Fruit fly (Drosophila melanogaster) whole organism, embryonic: ENCODE measurements around the gene CG11842.

Source experiments
- Atf3 ChIP-seq: fragments of 200-800 bp; sonication (Bioruptor generic); optimal IDR thresholded peaks from 3 replicates; lab custom pipeline; 2016; ENCODE audit warnings: missing biosample characterization, missing genetic modification characterization
- B-H1 ChIP-seq: fragments of 200-800 bp; sonication (Bioruptor generic); IDR thresholded peaks from 3 replicates; pipeline ENCODE4 v1.3.6; 2022; ENCODE audit warnings: missing biosample characterization, missing genetic modification characterization
- BtbVII ChIP-seq: fragments of 200-800 bp; sonication (Bioruptor generic); optimal IDR thresholded peaks from 3 replicates; lab custom pipeline; 2017; ENCODE audit warnings: missing biosample characterization, mild to moderate bottlenecking, missing genetic modification characterization
- CG10979 ChIP-seq: fragments of 200-800 bp; sonication (Bioruptor generic); optimal IDR thresholded peaks from 2 replicates; lab custom pipeline; 2018; ENCODE audit warnings: missing biosample characterization, mild to moderate bottlenecking, missing genetic modification characterization, moderate library complexity
- CG11085 ChIP-seq: fragments of 200-800 bp; sonication (Bioruptor generic); IDR thresholded peaks from 2 replicates; pipeline ENCODE4 v1.3.6; 2022; ENCODE audit warnings: missing biosample characterization, missing genetic modification characterization
- CG12659 ChIP-seq: fragments of 200-800 bp; sonication (Bioruptor generic); optimal IDR thresholded peaks from 3 replicates; lab custom pipeline; 2017; ENCODE audit warnings: mild to moderate bottlenecking, missing biosample characterization, missing genetic modification reagents, missing genetic modification characterization
- CG14050 ChIP-seq: fragments of 200-800 bp; sonication (Bioruptor generic); IDR thresholded peaks from 3 replicates; pipeline ENCODE4 v1.3.6; 2022; ENCODE audit warnings: missing biosample characterization, missing genetic modification characterization
- CG14710 ChIP-seq: fragments of 200-800 bp; sonication (Bioruptor generic); optimal IDR thresholded peaks from 3 replicates; lab custom pipeline; 2019; ENCODE audit warnings: missing biosample characterization, mild to moderate bottlenecking, missing genetic modification characterization, moderate library complexity
- CG1647 ChIP-seq: fragments of 200-800 bp; sonication (Bioruptor generic); optimal IDR thresholded peaks from 3 replicates; lab custom pipeline; 2016; ENCODE audit warnings: missing biosample characterization, missing genetic modification characterization
- CG17328 ChIP-seq: fragments of 200-800 bp; sonication (Bioruptor generic); IDR thresholded peaks from 2 replicates; pipeline ENCODE4 v1.3.6; 2022; ENCODE audit warnings: missing biosample characterization, missing genetic modification characterization
- CG17385 ChIP-seq: fragments of 200-800 bp; sonication (Bioruptor generic); optimal IDR thresholded peaks from 3 replicates; lab custom pipeline; 2018; ENCODE audit warnings: missing biosample characterization, mild to moderate bottlenecking, missing genetic modification characterization
- CG18011 ChIP-seq: fragments of 200-800 bp; sonication (Bioruptor generic); optimal IDR thresholded peaks from 2 replicates; lab custom pipeline; 2017; ENCODE audit warnings: missing biosample characterization, missing genetic modification characterization, mild to moderate bottlenecking, moderate library complexity, missing genotype
- CG18476 ChIP-seq: fragments of 200-800 bp; sonication (Bioruptor generic); optimal IDR thresholded peaks from 2 replicates; lab custom pipeline; 2016; ENCODE audit warnings: missing biosample characterization, mild to moderate bottlenecking, missing genetic modification characterization
- CG18619 ChIP-seq: fragments of 200-800 bp; sonication (Bioruptor generic); optimal IDR thresholded peaks from 3 replicates; lab custom pipeline; 2017; ENCODE audit warnings: missing biosample characterization, mild to moderate bottlenecking, missing genetic modification characterization
- CG34422 ChIP-seq: fragments of 200-800 bp; sonication (Bioruptor generic); IDR thresholded peaks from 3 replicates; pipeline ENCODE4 v1.3.6; 2022; ENCODE audit warnings: missing biosample characterization, missing genetic modification characterization
- CG3847 ChIP-seq: fragments of 200-800 bp; sonication (Bioruptor generic); IDR thresholded peaks from 2 replicates; pipeline ENCODE4 v1.3.6; 2022; ENCODE audit warnings: missing biosample characterization, missing genetic modification characterization
- CG3995 ChIP-seq: fragments of 200-800 bp; sonication (Bioruptor generic); optimal IDR thresholded peaks from 3 replicates; lab custom pipeline; 2016; ENCODE audit warnings: missing biosample characterization, missing genetic modification characterization
- CG4424 ChIP-seq: fragments of 200-800 bp; sonication (Bioruptor generic); optimal IDR thresholded peaks from 3 replicates; lab custom pipeline; 2016; ENCODE audit warnings: missing biosample characterization, missing genetic modification characterization
- CG6765 ChIP-seq: fragments of 200-800 bp; sonication (Bioruptor generic); optimal IDR thresholded peaks from 3 replicates; lab custom pipeline; 2017; ENCODE audit warnings: missing biosample characterization, mild to moderate bottlenecking, missing genetic modification characterization
- CG7786 ChIP-seq: fragments of 200-800 bp; sonication (Bioruptor generic); optimal IDR thresholded peaks from 2 replicates; lab custom pipeline; 2016; ENCODE audit warnings: missing biosample characterization, missing genetic modification characterization
- CG7928 ChIP-seq: fragments of 200-800 bp; sonication (Bioruptor generic); optimal IDR thresholded peaks from 2 replicates; lab custom pipeline; 2017; ENCODE audit warnings: missing biosample characterization, mild to moderate bottlenecking, missing genetic modification characterization
- Camta ChIP-seq: fragments of 200-800 bp; sonication (Bioruptor generic); optimal IDR thresholded peaks from 2 replicates; lab custom pipeline; 2016; ENCODE audit warnings: missing biosample characterization, missing genetic modification characterization
- CoRest ChIP-seq: fragments of 200-800 bp; sonication (Bioruptor generic); optimal IDR thresholded peaks from 3 replicates; lab custom pipeline; 2018; ENCODE audit warnings: missing biosample characterization, mild to moderate bottlenecking, missing genetic modification characterization, moderate library complexity
- D19B ChIP-seq: fragments of 200-800 bp; sonication (Bioruptor generic); optimal IDR thresholded peaks from 2 replicates; lab custom pipeline; 2017; ENCODE audit warnings: missing biosample characterization, mild to moderate bottlenecking, missing genetic modification characterization
- Dad ChIP-seq: fragments of 200-800 bp; sonication (Bioruptor generic); optimal IDR thresholded peaks from 3 replicates; lab custom pipeline; 2016; ENCODE audit warnings: missing biosample characterization, missing genetic modification characterization
- Dfd ChIP-seq, 2 experiments: fragments of >200 bp; optimal IDR thresholded peaks; 2 replicates each; lab custom pipeline; 2017; ENCODE audit warnings: missing biosample characterization in 2 of 2, missing genetic modification characterization in 2 of 2
- Doc2 ChIP-seq: fragments of 200-800 bp; sonication (Bioruptor generic); IDR thresholded peaks from 2 replicates; pipeline ENCODE4 v1.3.6; 2022; ENCODE audit warnings: missing biosample characterization, missing genetic modification characterization
- Dp ChIP-seq: fragments of 200-800 bp; sonication (Bioruptor generic); optimal IDR thresholded peaks from 2 replicates; lab custom pipeline; 2018; ENCODE audit warnings: missing biosample characterization, mild to moderate bottlenecking, missing genetic modification characterization, moderate library complexity
- Gsc ChIP-seq: fragments of 200-800 bp; sonication (Bioruptor generic); IDR thresholded peaks from 2 replicates; pipeline ENCODE4 v1.3.6; 2022; ENCODE audit warnings: missing biosample characterization, missing genetic modification characterization
- Gug ChIP-seq: fragments of 200-800 bp; sonication (Bioruptor generic); IDR thresholded peaks from 4 replicates; pipeline ENCODE4 v1.3.6; 2022; ENCODE audit warnings: missing biosample characterization, missing genetic modification characterization
- Max ChIP-seq: fragments of 200-800 bp; sonication (Bioruptor generic); optimal IDR thresholded peaks from 2 replicates; lab custom pipeline; 2016; ENCODE audit warnings: missing biosample characterization, mild to moderate bottlenecking, missing genetic modification characterization
- NC2β ChIP-seq: fragments of 200-800 bp; sonication (Bioruptor generic); optimal IDR thresholded peaks from 2 replicates; lab custom pipeline; 2016; ENCODE audit warnings: missing biosample characterization, missing genetic modification characterization
- Nf-YA ChIP-seq: fragments of 200-800 bp; sonication (Bioruptor generic); IDR thresholded peaks from 2 replicates; pipeline ENCODE4 v1.3.6; 2022; ENCODE audit warnings: missing biosample characterization, missing genetic modification characterization
- Side ChIP-seq: fragments of 200-800 bp; sonication (Bioruptor generic); optimal IDR thresholded peaks from 2 replicates; lab custom pipeline; 2016; ENCODE audit warnings: missing biosample characterization, missing genetic modification characterization
- Six4 ChIP-seq: fragments of 200-800 bp; sonication (Bioruptor generic); optimal IDR thresholded peaks from 2 replicates; lab custom pipeline; 2016; ENCODE audit warnings: missing biosample characterization, missing genetic modification characterization
- TFAM ChIP-seq: fragments of 200-800 bp; sonication (Bioruptor generic); optimal IDR thresholded peaks from 2 replicates; lab custom pipeline; 2017; ENCODE audit warnings: missing biosample characterization, missing genetic modification characterization, inconsistent platforms
- al ChIP-seq: fragments of 200-800 bp; sonication (Bioruptor generic); IDR thresholded peaks from 2 replicates; pipeline ENCODE4 v1.3.6; 2022; ENCODE audit warnings: missing biosample characterization, missing genetic modification characterization
- amos ChIP-seq: fragments of 200-800 bp; sonication (Bioruptor generic); IDR thresholded peaks from 2 replicates; pipeline ENCODE4 v1.3.6; 2022; ENCODE audit warnings: missing biosample characterization, missing genetic modification characterization; ENCODE audit not compliant: partially characterized antibody
- ap ChIP-seq: fragments of 200-800 bp; sonication (Bioruptor generic); IDR thresholded peaks from 2 replicates; pipeline ENCODE4 v1.3.6; 2022; ENCODE audit warnings: missing biosample characterization, missing genetic modification characterization
- crol ChIP-seq: fragments of 200-800 bp; sonication (Bioruptor generic); IDR thresholded peaks from 2 replicates; pipeline ENCODE4 v1.3.6; 2022; ENCODE audit warnings: missing biosample characterization, missing genetic modification characterization
- dpn ChIP-seq, 2 experiments: fragments of 200-800 bp; sonication (Bioruptor generic); optimal IDR thresholded peaks; 3 replicates each; lab custom pipeline; 2016; ENCODE audit warnings: missing biosample characterization in 2 of 2, missing genetic modification characterization in 2 of 2
- gsb-n ChIP-seq: fragments of 200-800 bp; sonication (Bioruptor generic); optimal IDR thresholded peaks from 3 replicates; lab custom pipeline; 2018; ENCODE audit warnings: missing biosample characterization, mild to moderate bottlenecking, missing genetic modification characterization
- gt ChIP-seq: fragments of 200-800 bp; sonication (Bioruptor generic); IDR thresholded peaks from 2 replicates; pipeline ENCODE4 v1.3.6; 2022; ENCODE audit warnings: missing biosample characterization, missing genetic modification characterization
- peb ChIP-seq: fragments of 200-800 bp; sonication (Bioruptor generic); IDR thresholded peaks from 2 replicates; pipeline ENCODE4 v1.3.6; 2022; ENCODE audit warnings: missing biosample characterization, missing genetic modification characterization
- pfk ChIP-seq: fragments of 200-800 bp; sonication (Bioruptor generic); optimal IDR thresholded peaks from 2 replicates; lab custom pipeline; 2018; ENCODE audit warnings: missing biosample characterization, mild to moderate bottlenecking, missing genetic modification characterization, moderate library complexity
- pzg ChIP-seq: fragments of 200-800 bp; sonication (Bioruptor generic); optimal IDR thresholded peaks from 3 replicates; lab custom pipeline; 2018; ENCODE audit warnings: missing biosample characterization, mild to moderate bottlenecking, missing genetic modification characterization, moderate library complexity
- ranshi ChIP-seq: fragments of 200-800 bp; sonication (Bioruptor generic); IDR thresholded peaks from 2 replicates; pipeline ENCODE4 v1.3.6; 2022; ENCODE audit warnings: missing biosample characterization, missing genetic modification characterization
- sim ChIP-seq: fragments of 200-800 bp; sonication (Bioruptor generic); IDR thresholded peaks from 2 replicates; pipeline ENCODE4 v1.3.6; 2022; ENCODE audit warnings: missing biosample characterization, missing genetic modification characterization
- tin ChIP-seq: fragments of 200-800 bp; sonication (Bioruptor generic); optimal IDR thresholded peaks from 3 replicates; lab custom pipeline; 2016; ENCODE audit warnings: missing biosample characterization, missing genetic modification characterization
- unc-4 ChIP-seq: fragments of 200-800 bp; sonication (Bioruptor generic); IDR thresholded peaks from 2 replicates; pipeline ENCODE4 v1.3.6; 2022; ENCODE audit warnings: missing biosample characterization, missing genetic modification characterization; ENCODE audit not compliant: partially characterized antibody
- wdn ChIP-seq: fragments of 200-800 bp; sonication (Bioruptor generic); IDR thresholded peaks from 2 replicates; pipeline ENCODE4 v1.3.6; 2022; ENCODE audit warnings: missing biosample characterization, missing genetic modification characterization

CG11842 gene

dm6 chr3R:29063207-29063920 lies 10.9 kb downstream of the CG11842 start (continued):
- TF ChIP-seq CG7786 (peak; percentile 16), BtbVII (GFP tag; lab: Kevin White, UChicago) (peak; percentile 62), B-H1 (no peak), Six4 (GFP tag; lab: Kevin White, UChicago) (peak; percentile 39), gt (GFP tag; lab: Robert Waterston, UW) (no peak), pzg (peak; percentile 58), CG34422 (no peak), Doc2 (GFP tag; lab: Robert Waterston, UW) (no peak), CG4424 (GFP tag; lab: Kevin White, UChicago) (peak; percentile 56), CG14710 (tag; lab: Kevin White, UChicago) (peak; percentile 84), CG17328 (no peak), CG12659 (GFP tag; lab: Kevin White, UChicago) (peak; percentile 74), ranshi (GFP tag; lab: Robert Waterston, UW) (no peak), Nf-YA (GFP tag; lab: Robert Waterston, UW) (no peak), al (GFP tag; lab: Robert Waterston, UW) (no peak), Dp (GFP tag; lab: Kevin White, UChicago) (peak; percentile 18), amos (GFP tag; lab: Robert Waterston, UW) (no peak), tin (GFP tag; lab: Kevin White, UChicago) (peak; percentile 50), Dfd (GFP tag; optimal IDR thresholded peaks at IDR 0.05; lab: Kevin White, UChicago) (no peak), peb (GFP tag; lab: Robert Waterston, UW) (no peak), dpn (GFP tag; optimal IDR thresholded peaks at IDR 0.05; lab: Kevin White, UChicago) (peak; percentile 38 to 48), D19B (GFP tag; lab: Kevin White, UChicago) (peak; percentile 70), CG3995 (GFP tag; lab: Kevin White, UChicago) (no peak), CG18011 (peak; percentile 25), Gsc (GFP tag; lab: Robert Waterston, UW) (no peak), CG18476 (GFP tag; lab: Kevin White, UChicago) (peak; percentile 73), CG6765 (peak; percentile 55), TFAM (GFP tag; lab: Kevin White, UChicago) (no peak), CG7928 (peak; percentile 64), sim (GFP tag; lab: Robert Waterston, UW) (no peak), unc-4 (GFP tag; lab: Robert Waterston, UW) (no peak), CG11085 (no peak), CG18619 (GFP tag; lab: Kevin White, UChicago) (peak; percentile 77), pfk (GFP tag; lab: Kevin White, UChicago) (no peak), wdn (GFP tag; lab: Robert Waterston, UW) (no peak), CoRest (tag; lab: Kevin White, UChicago) (peak; percentile 88), NC2β (peak; percentile 4), Dad (GFP tag; lab: Kevin White, UChicago) (peak; percentile 31), CG1647 (GFP tag; lab: Kevin White, UChicago) (no peak), crol (GFP tag; lab: Robert Waterston, UW) (no peak), Side (GFP tag; lab: Kevin White, UChicago) (peak; percentile 21), CG3847 (GFP tag; lab: Robert Waterston, UW) (no peak), Atf3 (no peak), ap (GFP tag; lab: Robert Waterston, UW) (no peak), CG17385 (peak; percentile 74), Gug (GFP tag; lab: Robert Waterston, UW) (peak; percentile 59; the same call in 3 of the 4 replicates), CG10979 (tag; lab: Kevin White, UChicago) (peak; percentile 71), Max (GFP tag; lab: Kevin White, UChicago) (peak; percentile 45), Camta (GFP tag; lab: Kevin White, UChicago) (no peak), gsb-n (tag; lab: Kevin White, UChicago) (peak; percentile 57), CG14050 (GFP tag; lab: Robert Waterston, UW) (no peak)
